Fruit fly (Drosophila melanogaster) whole organism, prepupa: ENCODE measurements around the gene CG13694.

Experiments
- Blimp-1 ChIP-seq: fragments of 200-800 bp; sonication (Bioruptor generic); optimal IDR thresholded peaks from 3 replicates; lab custom pipeline; 2017; ENCODE audit warnings: missing biosample characterization, missing genetic modification characterization, mild to moderate bottlenecking, moderate library complexity, missing genetic modification reagents
- CG11294 ChIP-seq: fragments of 200-800 bp; sonication (Bioruptor generic); IDR thresholded peaks from 2 replicates; pipeline ENCODE4 v1.3.6; 2022; ENCODE audit warnings: missing biosample characterization, missing genetic modification characterization
- CG11762 ChIP-seq: fragments of 200-800 bp; sonication (Bioruptor generic); optimal IDR thresholded peaks from 3 replicates; lab custom pipeline; 2016; ENCODE audit warnings: missing biosample characterization, missing genetic modification characterization; ENCODE audit not compliant: insufficient read depth
- CG15336 ChIP-seq: fragments of 200-800 bp; sonication (Bioruptor generic); IDR thresholded peaks from 2 replicates; pipeline ENCODE4 v1.3.6; 2022; ENCODE audit warnings: missing biosample characterization, missing genetic modification characterization
- CG1621 ChIP-seq: fragments of 200-800 bp; sonication (Bioruptor generic); optimal IDR thresholded peaks from 3 replicates; lab custom pipeline; 2018; ENCODE audit warnings: missing biosample characterization, mild to moderate bottlenecking, missing genetic modification characterization
- CG16779 ChIP-seq: fragments of 200-800 bp; sonication (Bioruptor generic); optimal IDR thresholded peaks from 3 replicates; lab custom pipeline; 2017; ENCODE audit warnings: missing biosample characterization, mild to moderate bottlenecking, missing genetic modification characterization
- CG3032 ChIP-seq: fragments of 200-800 bp; optimal IDR thresholded peaks from 2 replicates; lab custom pipeline; 2019; ENCODE audit warnings: missing biosample characterization, mild to moderate bottlenecking, missing genetic modification characterization, moderate library complexity
- CG31627 ChIP-seq: fragments of 200-800 bp; sonication (Bioruptor generic); optimal IDR thresholded peaks from 3 replicates; lab custom pipeline; 2016; ENCODE audit warnings: missing biosample characterization, missing genetic modification characterization
- CG32006 ChIP-seq: fragments of 200-800 bp; sonication (Bioruptor generic); optimal IDR thresholded peaks from 3 replicates; lab custom pipeline; 2017; ENCODE audit warnings: missing biosample characterization, mild to moderate bottlenecking, missing genetic modification characterization
- CG3919 ChIP-seq: fragments of 200-800 bp; sonication (Bioruptor generic); optimal IDR thresholded peaks from 3 replicates; lab custom pipeline; 2016; ENCODE audit warnings: missing biosample characterization, missing genetic modification characterization
- CG6276 ChIP-seq: fragments of 200-800 bp; sonication (Bioruptor generic); optimal IDR thresholded peaks from 2 replicates; lab custom pipeline; 2017; ENCODE audit warnings: missing biosample characterization, mild to moderate bottlenecking, missing genetic modification characterization
- CG6792 ChIP-seq: fragments of 200-800 bp; sonication (Bioruptor generic); optimal IDR thresholded peaks from 3 replicates; lab custom pipeline; 2016; ENCODE audit warnings: missing biosample characterization, missing genetic modification characterization
- CG6808 ChIP-seq: fragments of 200-800 bp; sonication (Bioruptor generic); optimal IDR thresholded peaks from 3 replicates; lab custom pipeline; 2017; ENCODE audit warnings: missing biosample characterization, missing genetic modification characterization, mild to moderate bottlenecking, moderate library complexity, missing genetic modification reagents
- CG6854 ChIP-seq: fragments of 200-800 bp; sonication (Bioruptor generic); optimal IDR thresholded peaks from 2 replicates; lab custom pipeline; 2017; ENCODE audit warnings: missing biosample characterization, mild to moderate bottlenecking, missing genetic modification characterization
- CG7368 ChIP-seq: fragments of 200-800 bp; sonication (Bioruptor generic); optimal IDR thresholded peaks from 3 replicates; lab custom pipeline; 2016; ENCODE audit warnings: missing biosample characterization, missing genetic modification characterization
- CG8632 ChIP-seq: fragments of 200-800 bp; sonication (Bioruptor generic); optimal IDR thresholded peaks from 3 replicates; lab custom pipeline; 2016; ENCODE audit warnings: missing biosample characterization, missing genetic modification characterization
- CG9139 ChIP-seq: fragments of 200-800 bp; sonication (Bioruptor generic); optimal IDR thresholded peaks from 3 replicates; lab custom pipeline; 2017; ENCODE audit warnings: missing biosample characterization, mild to moderate bottlenecking, missing genetic modification characterization
- Eip75B ChIP-seq: fragments of 200-800 bp; sonication (Bioruptor generic); optimal IDR thresholded peaks from 3 replicates; lab custom pipeline; 2016; ENCODE audit warnings: missing biosample characterization, missing genetic modification characterization
- Eip78C ChIP-seq: fragments of 200-800 bp; sonication (Bioruptor generic); peaks from one replicate; lab custom pipeline; 2016; ENCODE audit warnings: missing biosample characterization, missing genetic modification characterization
- Eip93F ChIP-seq: fragments of 200-800 bp; sonication (Bioruptor generic); optimal IDR thresholded peaks from 2 replicates; lab custom pipeline; 2016; ENCODE audit warnings: missing biosample characterization, mild to moderate bottlenecking, missing genetic modification characterization
- Ets21C ChIP-seq: fragments of 200-800 bp; sonication (Bioruptor generic); optimal IDR thresholded peaks from 3 replicates; lab custom pipeline; 2016; ENCODE audit warnings: missing biosample characterization, missing genetic modification characterization
- Ets96B ChIP-seq: fragments of 200-800 bp; optimal IDR thresholded peaks from 2 replicates; lab custom pipeline; 2019; ENCODE audit warnings: missing biosample characterization, mild to moderate bottlenecking, missing genetic modification characterization, moderate library complexity
- Gug ChIP-seq: fragments of 200-800 bp; sonication (Bioruptor generic); IDR thresholded peaks from 2 replicates; pipeline ENCODE4 v1.3.6; 2022; ENCODE audit warnings: missing biosample characterization, missing genetic modification characterization
- Lpt ChIP-seq: fragments of 200-800 bp; sonication (Bioruptor generic); optimal IDR thresholded peaks from 3 replicates; lab custom pipeline; 2016; ENCODE audit warnings: missing biosample characterization, missing genetic modification characterization
- Met ChIP-seq: fragments of 200-800 bp; sonication (Bioruptor generic); optimal IDR thresholded peaks from 3 replicates; lab custom pipeline; 2016; ENCODE audit warnings: missing biosample characterization, missing genetic modification characterization
- Smox ChIP-seq: fragments of 200-800 bp; sonication (Bioruptor generic); optimal IDR thresholded peaks from 3 replicates; lab custom pipeline; 2016; ENCODE audit warnings: missing biosample characterization, missing genetic modification characterization
- Sox102F ChIP-seq: fragments of 200-800 bp; sonication (Bioruptor generic); optimal IDR thresholded peaks from 2 replicates; lab custom pipeline; 2016; ENCODE audit warnings: missing biosample characterization, mild to moderate bottlenecking, missing genetic modification characterization
- Sox14 ChIP-seq: fragments of 200-800 bp; sonication (Bioruptor generic); optimal IDR thresholded peaks from 3 replicates; lab custom pipeline; 2016; ENCODE audit warnings: missing biosample characterization, missing genetic modification characterization
- Sox15 ChIP-seq: fragments of 200-800 bp; sonication (Bioruptor generic); optimal IDR thresholded peaks from 3 replicates; lab custom pipeline; 2016; ENCODE audit warnings: missing biosample characterization, missing genetic modification characterization
- achi ChIP-seq: fragments of 200-800 bp; sonication (Bioruptor generic); optimal IDR thresholded peaks from 3 replicates; lab custom pipeline; 2016; ENCODE audit warnings: missing biosample characterization, missing genetic modification characterization
- acj6 ChIP-seq: fragments of 200-800 bp; sonication (Bioruptor generic); optimal IDR thresholded peaks from 3 replicates; lab custom pipeline; 2016; ENCODE audit warnings: missing biosample characterization, missing genetic modification characterization
- cyc ChIP-seq: fragments of 200-800 bp; sonication (Bioruptor generic); optimal IDR thresholded peaks from 3 replicates; lab custom pipeline; 2016; ENCODE audit warnings: missing biosample characterization, missing genetic modification characterization
- dac ChIP-seq: fragments of 200-800 bp; sonication (Bioruptor generic); optimal IDR thresholded peaks from 2 replicates; lab custom pipeline; 2017; ENCODE audit warnings: missing biosample characterization, mild to moderate bottlenecking, missing genetic modification characterization
- dsx ChIP-seq: fragments of 200-800 bp; optimal IDR thresholded peaks from 3 replicates; lab custom pipeline; 2019; ENCODE audit warnings: missing biosample characterization, mild to moderate bottlenecking, missing genetic modification characterization, moderate library complexity; ENCODE audit not compliant: poor library complexity, severe bottlenecking
- eg ChIP-seq: fragments of 200-800 bp; sonication (Bioruptor generic); IDR thresholded peaks from 3 replicates; pipeline ENCODE4 v1.3.6; 2022; ENCODE audit warnings: missing biosample characterization, missing genetic modification characterization
- esn ChIP-seq: fragments of 200-800 bp; sonication (Bioruptor generic); optimal IDR thresholded peaks from 2 replicates; lab custom pipeline; 2016; ENCODE audit warnings: missing biosample characterization, mild to moderate bottlenecking, missing genetic modification characterization, moderate library complexity
- fd59A ChIP-seq: fragments of 200-800 bp; sonication (Bioruptor generic); optimal IDR thresholded peaks from 2 replicates; lab custom pipeline; 2017; ENCODE audit warnings: missing biosample characterization, mild to moderate bottlenecking, missing genetic modification characterization, missing genetic modification reagents
- fd85E ChIP-seq: fragments of 200-800 bp; sonication (Bioruptor generic); optimal IDR thresholded peaks from 3 replicates; lab custom pipeline; 2016; ENCODE audit warnings: missing biosample characterization, missing genetic modification characterization
- fkh ChIP-seq: fragments of 200-800 bp; sonication (Bioruptor generic); optimal IDR thresholded peaks from 3 replicates; lab custom pipeline; 2017; ENCODE audit warnings: missing biosample characterization, mild to moderate bottlenecking, missing genetic modification characterization, moderate library complexity
- net ChIP-seq: fragments of 200-800 bp; sonication (Bioruptor generic); optimal IDR thresholded peaks from 3 replicates; lab custom pipeline; 2016; ENCODE audit warnings: missing biosample characterization, missing genetic modification characterization
- pdm3 ChIP-seq: fragments of 200-800 bp; sonication (Bioruptor generic); optimal IDR thresholded peaks from 3 replicates; lab custom pipeline; 2016; ENCODE audit warnings: missing biosample characterization, missing genetic modification characterization
- salr ChIP-seq, 2 experiments: fragments of 200-800 bp; sonication (Bioruptor generic); optimal IDR thresholded peaks; 3 replicates each; lab custom pipeline; 2016 to 2018; ENCODE audit warnings: missing biosample characterization in 2 of 2, missing genetic modification characterization in 2 of 2, mild to moderate bottlenecking in 1 of 2
- ss ChIP-seq, 2 experiments: fragments of 200-800 bp; sonication (Bioruptor generic); optimal IDR thresholded peaks; 2 replicates in 1 of 2; 3 replicates in 1 of 2; lab custom pipeline; 2017 to 2018; ENCODE audit warnings: mild to moderate bottlenecking in 2 of 2, missing biosample characterization in 2 of 2, missing genetic modification characterization in 2 of 2, moderate library complexity in 1 of 2
- vri ChIP-seq: fragments of 200-800 bp; sonication (Bioruptor generic); optimal IDR thresholded peaks from 3 replicates; lab custom pipeline; 2016; ENCODE audit warnings: missing biosample characterization, mild to moderate bottlenecking, missing genetic modification characterization

Gene CG13694

DNA sequence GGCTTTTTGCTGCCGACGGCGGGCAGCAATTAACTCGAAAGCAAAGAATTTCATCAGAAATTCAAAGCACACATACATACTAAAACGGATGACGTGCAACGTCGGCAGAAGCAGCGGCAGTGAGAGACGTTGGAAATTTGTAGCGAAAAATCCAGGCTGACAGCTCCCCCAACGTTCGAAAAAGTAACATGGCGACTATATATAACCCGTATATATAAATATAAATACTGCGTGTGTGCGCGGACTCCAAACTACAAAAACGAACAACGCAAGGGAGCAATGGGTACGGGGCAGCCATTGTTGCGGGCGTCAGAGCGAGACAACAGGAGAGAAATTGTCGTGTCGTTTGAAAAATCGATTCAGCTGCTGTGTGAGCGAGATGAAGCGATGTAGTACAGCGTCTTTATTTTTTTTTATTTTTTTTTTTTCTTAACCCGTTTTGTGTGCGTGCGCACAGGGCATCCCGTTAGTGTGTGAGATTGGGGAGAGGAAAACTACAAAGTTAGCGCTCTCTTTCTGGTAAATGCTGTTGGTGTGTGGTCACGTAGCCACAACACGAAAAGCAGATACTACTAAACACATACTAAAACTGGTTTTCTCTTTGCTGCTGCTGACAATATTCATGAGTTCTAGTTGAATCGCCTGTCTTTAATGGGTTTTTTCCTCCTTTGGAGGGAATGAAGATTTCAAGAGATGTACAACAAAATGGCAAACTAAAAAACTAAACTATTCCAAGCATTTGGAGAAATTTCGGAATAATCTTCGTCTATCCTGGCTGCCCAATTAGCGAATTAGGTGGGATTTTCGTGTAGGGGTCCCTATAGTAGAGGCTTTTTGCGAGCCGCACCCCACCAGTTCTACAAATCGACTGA, 44.5 kb upstream of the CG13694 start (continued):
- TF ChIP-seq Met = peak; percentile 67
- peak; percentile 88 for TF ChIP-seq Eip78C (GFP tag; lab: Kevin White, UChicago)
- peak; percentile 85 for TF ChIP-seq CG9139 (GFP tag; lab: Kevin White, UChicago)
- TF ChIP-seq pdm3 (GFP tag; lab: Kevin White, UChicago) = peak; percentile 86
- TF ChIP-seq CG6808 = peak; percentile 85
- TF ChIP-seq fd59A (GFP tag; lab: Kevin White, UChicago) = peak; percentile 85
- TF ChIP-seq CG1621 (tag; lab: Kevin White, UChicago) = peak; percentile 80
- TF ChIP-seq achi (GFP tag; lab: Kevin White, UChicago) = peak; percentile 67
- peak; percentile 74 for TF ChIP-seq CG3919 (GFP tag; lab: Kevin White, UChicago)
- TF ChIP-seq CG8632 (GFP tag; lab: Kevin White, UChicago) = peak; percentile 74
- TF ChIP-seq acj6 (GFP tag; lab: Kevin White, UChicago) = peak; percentile 29
- TF ChIP-seq Lpt (GFP tag; lab: Kevin White, UChicago) = peak; percentile 97
- TF ChIP-seq eg (GFP tag; lab: Robert Waterston, UW) = no peak
- peak; percentile 73 to 86 for TF ChIP-seq salr (GFP tag; optimal IDR thresholded peaks at IDR 0.05; lab: Kevin White, UChicago)
- peak; percentile 92 for TF ChIP-seq dac (GFP tag; lab: Kevin White, UChicago)
- peak; percentile 85 for TF ChIP-seq dsx (GFP tag; lab: Kevin White, UChicago)
- no peak for TF ChIP-seq Sox15 (GFP tag; lab: Kevin White, UChicago)
- peak; percentile 29 for TF ChIP-seq Smox (GFP tag; lab: Kevin White, UChicago)

DNA sequence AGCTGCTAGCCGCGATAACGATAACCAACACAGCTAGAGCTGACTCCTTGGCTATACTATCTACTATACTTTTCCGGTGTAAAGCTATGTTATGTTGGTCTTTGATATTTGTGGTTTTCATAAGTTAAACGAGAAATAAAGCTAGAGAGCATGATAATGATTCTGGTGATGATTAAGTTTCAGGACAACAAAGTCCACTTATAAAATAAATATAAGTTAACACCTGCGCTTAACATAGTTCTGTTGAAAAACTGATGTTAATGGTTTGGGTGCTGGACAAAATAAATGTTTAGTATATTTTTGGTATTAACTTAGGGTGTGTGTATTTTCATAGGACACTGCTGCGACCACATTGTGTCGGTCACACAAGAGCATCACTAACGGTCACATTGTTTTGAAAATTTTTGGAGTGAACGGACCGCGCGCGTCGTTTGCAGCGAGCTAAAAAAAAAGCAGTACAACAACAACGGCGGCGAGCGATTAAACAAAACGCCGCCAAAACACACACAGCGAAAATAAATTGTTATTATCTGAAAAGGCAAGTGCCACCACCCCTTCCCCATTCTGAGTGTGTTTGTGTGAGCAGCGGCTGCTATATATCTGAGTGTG, 42.5 kb upstream of the CG13694 start, which contains the start of the genes CG33635 and spen:
TSS of gene CG33635 (minus strand) at position 16 of the 609 bp plus-strand sequence.
TSS of gene spen (plus strand) at position 384 of the 609 bp plus-strand sequence.
- no peak for TF ChIP-seq CG8632 (GFP tag; lab: Kevin White, UChicago)
- peak; percentile 59 for TF ChIP-seq CG3919 (GFP tag; lab: Kevin White, UChicago)
- TF ChIP-seq CG3032 = no peak
- TF ChIP-seq CG1621 (tag; lab: Kevin White, UChicago) = peak; percentile 52
- TF ChIP-seq achi (GFP tag; lab: Kevin White, UChicago) = no peak
- peak; percentile 41 for TF ChIP-seq net (GFP tag; lab: Kevin White, UChicago)
- peak in 1 of 2 experiments; percentile 14 for TF ChIP-seq salr (GFP tag; optimal IDR thresholded peaks at IDR 0.05; lab: Kevin White, UChicago)
- no peak for TF ChIP-seq CG6792 (GFP tag; lab: Kevin White, UChicago)
- TF ChIP-seq eg (GFP tag; lab: Robert Waterston, UW) = no peak
- peak; percentile 13 to 48 for TF ChIP-seq ss (GFP tag; optimal IDR thresholded peaks at IDR 0.05; lab: Kevin White, UChicago)
- TF ChIP-seq CG9139 (GFP tag; lab: Kevin White, UChicago) = peak; percentile 24
- peak; percentile 59 for TF ChIP-seq CG6854 (GFP tag; lab: Kevin White, UChicago)
- no peak for TF ChIP-seq CG31627 (GFP tag; lab: Kevin White, UChicago)
- no peak for TF ChIP-seq CG32006 (GFP tag; lab: Kevin White, UChicago)
- TF ChIP-seq fd85E = peak; percentile 50
- TF ChIP-seq CG15336 (GFP tag; lab: Robert Waterston, UW) = no peak
- TF ChIP-seq Sox14 (GFP tag; lab: Kevin White, UChicago) = peak; percentile 62
- no peak for TF ChIP-seq Gug (GFP tag; lab: Robert Waterston, UW)
- no peak for TF ChIP-seq cyc (GFP tag; lab: Kevin White, UChicago)
- peak; percentile 34 for TF ChIP-seq Eip75B (GFP tag; lab: Kevin White, UChicago)
- no peak for TF ChIP-seq Smox (GFP tag; lab: Kevin White, UChicago)
- TF ChIP-seq CG11762 (GFP tag; lab: Kevin White, UChicago) = peak; percentile 20
- TF ChIP-seq Eip78C (GFP tag; lab: Kevin White, UChicago) = peak; percentile 84
- peak; percentile 58 for TF ChIP-seq esn (GFP tag; lab: Kevin White, UChicago)
- TF ChIP-seq CG16779 = peak; percentile 53
- peak; percentile 37 for TF ChIP-seq Ets96B (tag; lab: Kevin White, UChicago)
- peak; percentile 1 for TF ChIP-seq CG7368 (GFP tag; lab: Kevin White, UChicago)
- no peak for TF ChIP-seq CG6276 (GFP tag; lab: Kevin White, UChicago)
- TF ChIP-seq Met = no peak
- no peak for TF ChIP-seq Sox102F (GFP tag; lab: Kevin White, UChicago)
- TF ChIP-seq Ets21C (GFP tag; lab: Kevin White, UChicago) = no peak
- TF ChIP-seq CG6808 = peak; percentile 39
- TF ChIP-seq CG11294 = no peak
- no peak for TF ChIP-seq fd59A (GFP tag; lab: Kevin White, UChicago)
- peak; percentile 82 for TF ChIP-seq vri (GFP tag; lab: Kevin White, UChicago)
- TF ChIP-seq Eip93F (GFP tag; lab: Kevin White, UChicago) = peak; percentile 52
- peak; percentile 71 for TF ChIP-seq dsx (GFP tag; lab: Kevin White, UChicago)
- TF ChIP-seq Blimp-1 (GFP tag; lab: Kevin White, UChicago) = no peak
- TF ChIP-seq fkh (GFP tag; lab: Kevin White, UChicago) = peak; percentile 76
